Worm (Caenorhabditis elegans): ENCODE measurements around the gene cng-1.

- TF ChIP-seq aly-2 (tag; optimal IDR thresholded peaks at IDR 0.05) (no peak), unc-39 (tag; optimal IDR thresholded peaks at IDR 0.05) (no peak), nhr-12 (tag; optimal IDR thresholded peaks at IDR 0.05) (no peak), nhr-237 (tag; optimal IDR thresholded peaks at IDR 0.05) (no peak)
These were observed 10.5 kb downstream of the cng-1 start, which contains the start of gene F14H8.5 for ce11 chrV:15020732-15021131.
